Fruit fly (Drosophila melanogaster) whole organism, embryonic: ENCODE measurements around the gene CG43347.

Experiments
- Atf6 ChIP-seq: fragments of 200-800 bp; sonication (Bioruptor generic); IDR thresholded peaks from 2 replicates; pipeline ENCODE4 v1.3.6; 2022; ENCODE audit warnings: missing biosample characterization, missing genetic modification characterization
- BEAF-32 ChIP-seq: fragments of 200-800 bp; sonication (Bioruptor generic); optimal IDR thresholded peaks from 3 replicates; lab custom pipeline; 2017; ENCODE audit warnings: missing biosample characterization, missing genetic modification characterization, mild to moderate bottlenecking, moderate library complexity, missing genetic modification reagents
- CG10959 ChIP-seq: fragments of 200-800 bp; sonication (Bioruptor generic); IDR thresholded peaks from 2 replicates; pipeline ENCODE4 v1.3.6; 2022; ENCODE audit warnings: missing biosample characterization, missing genetic modification characterization
- CG10979 ChIP-seq: fragments of 200-800 bp; sonication (Bioruptor generic); optimal IDR thresholded peaks from 2 replicates; lab custom pipeline; 2018; ENCODE audit warnings: missing biosample characterization, mild to moderate bottlenecking, missing genetic modification characterization, moderate library complexity
- CG12236 ChIP-seq: fragments of 200-800 bp; sonication (Bioruptor generic); optimal IDR thresholded peaks from 2 replicates; lab custom pipeline; 2016; ENCODE audit warnings: missing biosample characterization, missing genetic modification characterization
- CG13775 ChIP-seq: fragments of 200-800 bp; sonication (Bioruptor generic); optimal IDR thresholded peaks from 3 replicates; lab custom pipeline; 2017; ENCODE audit warnings: missing biosample characterization, mild to moderate bottlenecking, missing genetic modification characterization
- CG15011 ChIP-seq: fragments of 200-800 bp; sonication (Bioruptor generic); optimal IDR thresholded peaks from 3 replicates; lab custom pipeline; 2018; ENCODE audit warnings: missing biosample characterization, mild to moderate bottlenecking, missing genetic modification characterization
- CG16815 ChIP-seq: fragments of 200-800 bp; sonication (Bioruptor generic); optimal IDR thresholded peaks from 3 replicates; lab custom pipeline; 2017; ENCODE audit warnings: missing biosample characterization, mild to moderate bottlenecking, missing genetic modification characterization
- CG17385 ChIP-seq: fragments of 200-800 bp; sonication (Bioruptor generic); optimal IDR thresholded peaks from 3 replicates; lab custom pipeline; 2018; ENCODE audit warnings: missing biosample characterization, mild to moderate bottlenecking, missing genetic modification characterization
- CG2120 ChIP-seq: fragments of 200-800 bp; sonication (Bioruptor generic); optimal IDR thresholded peaks from 3 replicates; lab custom pipeline; 2016; ENCODE audit warnings: missing biosample characterization, missing genetic modification characterization
- CG31224 ChIP-seq: fragments of 200-800 bp; sonication (Bioruptor generic); IDR thresholded peaks from 2 replicates; pipeline ENCODE4 v1.3.6; 2022; ENCODE audit warnings: missing biosample characterization, missing genetic modification characterization
- CG34376 ChIP-seq: fragments of 200-800 bp; sonication (Bioruptor generic); optimal IDR thresholded peaks from 2 replicates; lab custom pipeline; 2018; ENCODE audit warnings: missing biosample characterization, mild to moderate bottlenecking, missing genetic modification characterization
- CG3838 ChIP-seq: fragments of 200-800 bp; sonication (Bioruptor generic); optimal IDR thresholded peaks from 3 replicates; lab custom pipeline; 2016; ENCODE audit warnings: missing biosample characterization, missing genetic modification characterization
- CG4424 ChIP-seq: fragments of 200-800 bp; sonication (Bioruptor generic); optimal IDR thresholded peaks from 3 replicates; lab custom pipeline; 2016; ENCODE audit warnings: missing biosample characterization, missing genetic modification characterization
- CG5953 ChIP-seq: fragments of 200-800 bp; sonication (Bioruptor generic); IDR thresholded peaks from 2 replicates; pipeline ENCODE4 v1.3.6; 2022; ENCODE audit warnings: missing biosample characterization, missing genetic modification characterization
- CG6254 ChIP-seq: fragments of 200-800 bp; sonication (Bioruptor generic); optimal IDR thresholded peaks from 3 replicates; lab custom pipeline; 2017; ENCODE audit warnings: mild to moderate bottlenecking, missing biosample characterization, missing genetic modification reagents, missing genetic modification characterization
- CG6813 ChIP-seq: fragments of 200-800 bp; sonication (Bioruptor generic); optimal IDR thresholded peaks from 2 replicates; lab custom pipeline; 2017; ENCODE audit warnings: missing biosample characterization, missing genetic modification characterization, mild to moderate bottlenecking, moderate library complexity, missing genetic modification reagents
- CG8281 ChIP-seq: fragments of 200-800 bp; sonication (Bioruptor generic); optimal IDR thresholded peaks from 2 replicates; lab custom pipeline; 2018; ENCODE audit warnings: missing biosample characterization, mild to moderate bottlenecking, missing genetic modification characterization, moderate library complexity
- CG9876 ChIP-seq: fragments of 200-800 bp; sonication (Bioruptor generic); optimal IDR thresholded peaks from 2 replicates; lab custom pipeline; 2016; ENCODE audit warnings: missing biosample characterization, missing genetic modification characterization
- Chrac-16 ChIP-seq: fragments of 200-800 bp; sonication (Bioruptor generic); optimal IDR thresholded peaks from 3 replicates; lab custom pipeline; 2016; ENCODE audit warnings: missing biosample characterization, missing genetic modification characterization
- Dbx ChIP-seq: fragments of 200-800 bp; sonication (Bioruptor generic); IDR thresholded peaks from 3 replicates; pipeline ENCODE4 v1.3.6; 2022; ENCODE audit warnings: missing biosample characterization, missing genetic modification characterization
- Ets65A ChIP-seq: fragments of 200-800 bp; sonication (Bioruptor generic); peaks from one replicate; lab custom pipeline; 2016; ENCODE audit warnings: missing biosample characterization, missing genetic modification characterization
- HLH3B ChIP-seq: fragments of 200-800 bp; sonication (Bioruptor generic); IDR thresholded peaks from 2 replicates; pipeline ENCODE4 v1.3.6; 2022; ENCODE audit warnings: missing biosample characterization, missing genetic modification characterization
- HmgD ChIP-seq: fragments of 200-800 bp; sonication (Bioruptor generic); optimal IDR thresholded peaks from 3 replicates; lab custom pipeline; 2016; ENCODE audit warnings: missing biosample characterization, missing genetic modification characterization
- MTF-1 ChIP-seq: fragments of 200-800 bp; sonication (Bioruptor generic); optimal IDR thresholded peaks from 2 replicates; lab custom pipeline; 2018; ENCODE audit warnings: missing biosample characterization, mild to moderate bottlenecking, missing genetic modification characterization, borderline replicate concordance
- Oaz ChIP-seq: fragments of 200-800 bp; sonication (Bioruptor generic); IDR thresholded peaks from 2 replicates; pipeline ENCODE4 v1.3.6; 2022; ENCODE audit warnings: missing biosample characterization, missing genetic modification characterization
- Scr ChIP-seq: fragments of 200-800 bp; sonication (Bioruptor generic); IDR thresholded peaks from 2 replicates; pipeline ENCODE4 v1.3.6; 2022; ENCODE audit warnings: missing biosample characterization, missing genetic modification characterization; ENCODE audit not compliant: partially characterized antibody
- Ssrp ChIP-seq: fragments of 200-800 bp; sonication (Bioruptor generic); optimal IDR thresholded peaks from 2 replicates; lab custom pipeline; 2018; ENCODE audit warnings: missing biosample characterization, mild to moderate bottlenecking, missing genetic modification characterization, moderate library complexity
- Xbp1 ChIP-seq: fragments of 200-800 bp; sonication (Bioruptor generic); optimal IDR thresholded peaks from 3 replicates; lab custom pipeline; 2016; ENCODE audit warnings: missing biosample characterization, mild to moderate bottlenecking, missing genetic modification characterization
- ase ChIP-seq: fragments of 200-800 bp; sonication (Bioruptor generic); IDR thresholded peaks from 3 replicates; pipeline ENCODE4 v1.3.6; 2022; ENCODE audit warnings: missing biosample characterization, missing genetic modification characterization
- az2 ChIP-seq: fragments of 200-800 bp; sonication (Bioruptor generic); optimal IDR thresholded peaks from 3 replicates; lab custom pipeline; 2016; ENCODE audit warnings: missing biosample characterization, missing genetic modification characterization
- bcd ChIP-seq: fragments of 200-800 bp; sonication (Bioruptor generic); optimal IDR thresholded peaks from 2 replicates; lab custom pipeline; 2017; ENCODE audit warnings: missing biosample characterization, mild to moderate bottlenecking, missing genetic modification characterization
- bigmax ChIP-seq: fragments of 200-800 bp; sonication (Bioruptor generic); optimal IDR thresholded peaks from 2 replicates; lab custom pipeline; 2018; ENCODE audit warnings: missing biosample characterization, mild to moderate bottlenecking, missing genetic modification characterization
- cato ChIP-seq: fragments of 200-800 bp; sonication (Bioruptor generic); optimal IDR thresholded peaks from 2 replicates; lab custom pipeline; 2016; ENCODE audit warnings: missing biosample characterization, missing genetic modification characterization, borderline replicate concordance
- ewg ChIP-seq: fragments of 200-800 bp; sonication (Bioruptor generic); optimal IDR thresholded peaks from 3 replicates; lab custom pipeline; 2017; ENCODE audit warnings: mild to moderate bottlenecking, missing biosample characterization, missing genetic modification reagents, missing genetic modification characterization
- ftz-f1 ChIP-seq: fragments of 200-800 bp; sonication (Bioruptor generic); optimal IDR thresholded peaks from 2 replicates; lab custom pipeline; 2016; ENCODE audit warnings: missing biosample characterization, missing genetic modification characterization
- gfzf ChIP-seq: fragments of 200-800 bp; sonication (Bioruptor generic); optimal IDR thresholded peaks from 2 replicates; lab custom pipeline; 2016; ENCODE audit warnings: missing biosample characterization, mild to moderate bottlenecking, missing genetic modification characterization, moderate library complexity
- gsb-n ChIP-seq: fragments of 200-800 bp; sonication (Bioruptor generic); optimal IDR thresholded peaks from 3 replicates; lab custom pipeline; 2018; ENCODE audit warnings: missing biosample characterization, mild to moderate bottlenecking, missing genetic modification characterization
- lab ChIP-seq: fragments of 200-800 bp; sonication (Bioruptor generic); optimal IDR thresholded peaks from 3 replicates; lab custom pipeline; 2017; ENCODE audit warnings: missing biosample characterization, missing genetic modification characterization, mild to moderate bottlenecking, moderate library complexity, missing genetic modification reagents
- oc ChIP-seq: fragments of 200-800 bp; sonication (Bioruptor generic); optimal IDR thresholded peaks from 2 replicates; lab custom pipeline; 2018; ENCODE audit warnings: missing biosample characterization, mild to moderate bottlenecking, missing genetic modification characterization, moderate library complexity
- onecut ChIP-seq: fragments of 200-800 bp; sonication (Bioruptor generic); IDR thresholded peaks from 2 replicates; pipeline ENCODE4 v1.3.6; 2022; ENCODE audit warnings: missing biosample characterization, missing genetic modification characterization
- scrt ChIP-seq: fragments of 200-800 bp; sonication (Bioruptor generic); optimal IDR thresholded peaks from 2 replicates; lab custom pipeline; 2018; ENCODE audit warnings: missing biosample characterization, mild to moderate bottlenecking, missing genetic modification characterization, moderate library complexity
- so ChIP-seq: fragments of 200-800 bp; sonication (Bioruptor generic); IDR thresholded peaks from 3 replicates; pipeline ENCODE4 v1.3.6; 2022; ENCODE audit warnings: missing biosample characterization, missing genetic modification characterization
- ssp ChIP-seq: fragments of 200-800 bp; sonication (Bioruptor generic); IDR thresholded peaks from 2 replicates; pipeline ENCODE4 v1.3.6; 2022; ENCODE audit warnings: missing biosample characterization, missing genetic modification characterization
- tio ChIP-seq: fragments of 200-800 bp; sonication (Bioruptor generic); optimal IDR thresholded peaks from 2 replicates; lab custom pipeline; 2017; ENCODE audit warnings: missing biosample characterization, missing genetic modification characterization, inconsistent platforms
- wor ChIP-seq: fragments of 200-800 bp; sonication (Bioruptor generic); IDR thresholded peaks from 2 replicates; pipeline ENCODE4 v1.3.6; 2022; ENCODE audit warnings: missing biosample characterization, missing genetic modification characterization
- zf30C ChIP-seq: fragments of 200-800 bp; sonication (Bioruptor generic); optimal IDR thresholded peaks from 3 replicates; lab custom pipeline; 2018; ENCODE audit warnings: missing biosample characterization, mild to moderate bottlenecking, missing genetic modification characterization
- zfh2 ChIP-seq: fragments of 200-800 bp; sonication (Bioruptor generic); optimal IDR thresholded peaks from 2 replicates; lab custom pipeline; 2016; ENCODE audit warnings: missing biosample characterization, missing genetic modification characterization

The CG43347 gene

DNA sequence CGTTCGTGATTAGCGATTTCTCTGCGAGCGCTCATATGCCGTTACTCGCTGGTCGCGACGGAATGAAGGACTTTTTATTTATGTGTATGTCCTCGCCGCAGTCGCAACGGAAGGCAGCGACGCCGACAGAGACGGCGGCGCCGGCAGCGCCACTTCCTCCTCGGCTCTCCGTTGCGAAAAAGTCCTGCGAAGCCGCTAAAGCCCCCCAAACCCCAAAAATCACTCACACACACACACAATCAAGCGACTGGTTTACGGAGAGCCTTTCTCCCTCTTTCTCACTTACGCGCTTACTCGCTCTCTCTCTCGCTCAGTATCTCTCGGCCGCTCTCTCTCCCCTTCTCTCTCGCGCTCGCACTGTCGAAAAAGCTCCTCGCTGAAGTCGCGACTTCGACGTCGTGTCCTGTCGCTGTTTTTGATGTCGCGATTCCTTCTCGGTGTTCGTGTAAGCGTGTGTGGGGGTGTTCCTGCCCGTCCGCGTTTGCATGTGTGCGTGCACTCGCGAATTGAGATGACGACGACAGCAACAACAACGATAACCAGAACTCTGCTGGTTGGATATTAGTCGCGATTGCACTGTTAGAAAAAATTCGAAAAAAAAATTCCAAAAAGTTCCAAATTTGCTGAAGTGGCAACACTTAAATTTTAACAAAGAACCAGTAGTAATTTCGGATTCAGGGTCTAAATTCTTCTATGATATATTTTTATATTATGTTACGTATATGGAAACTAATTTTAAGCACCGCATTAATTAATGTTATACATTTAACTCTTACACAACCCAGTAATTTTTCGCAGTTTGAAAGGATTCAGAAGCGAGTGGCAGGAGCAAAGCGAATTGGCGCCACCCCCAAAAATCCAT, at the start of gene CG43347 (continued):
- TF ChIP-seq Ssrp (tag; lab: Kevin White, UChicago), result peak; percentile 65
- TF ChIP-seq zfh2 (GFP tag; lab: Kevin White, UChicago), result peak; percentile 22
- no peak for TF ChIP-seq CG9876 (GFP tag; lab: Kevin White, UChicago)
- peak; percentile 59; the same call in 2 of the 3 replicates for TF ChIP-seq Dbx (GFP tag; lab: Robert Waterston, UW)
- TF ChIP-seq gfzf (GFP tag; lab: Kevin White, UChicago), result no peak
- TF ChIP-seq tio (GFP tag; lab: Kevin White, UChicago), result peak; percentile 41
- TF ChIP-seq BEAF-32, result no peak
- peak; percentile 59 for TF ChIP-seq gsb-n (tag; lab: Kevin White, UChicago)
- peak; percentile 86 for TF ChIP-seq lab (GFP tag; lab: Kevin White, UChicago)
- TF ChIP-seq CG15011 (GFP tag; lab: Kevin White, UChicago), result peak; percentile 54
- no peak for TF ChIP-seq ssp
- peak; percentile 66 for TF ChIP-seq bcd (GFP tag; lab: Kevin White, UChicago)
- TF ChIP-seq CG4424 (GFP tag; lab: Kevin White, UChicago), result peak; percentile 52
- TF ChIP-seq HmgD (GFP tag; lab: Kevin White, UChicago), result no peak
- TF ChIP-seq Xbp1, result peak; percentile 67
- TF ChIP-seq ftz-f1, result no peak
- TF ChIP-seq az2 (GFP tag; lab: Kevin White, UChicago), result peak; percentile 53
- peak; percentile 13 for TF ChIP-seq CG6254 (GFP tag; lab: Kevin White, UChicago)
- TF ChIP-seq ewg (GFP tag; lab: Kevin White, UChicago), result no peak
- TF ChIP-seq zf30C (GFP tag; lab: Kevin White, UChicago), result peak; percentile 74
- TF ChIP-seq CG31224, result no peak
- peak; percentile 82 for TF ChIP-seq CG34376 (GFP tag; lab: Kevin White, UChicago)
- peak; percentile 30 for TF ChIP-seq oc (tag; lab: Kevin White, UChicago)
- TF ChIP-seq CG3838 (GFP tag; lab: Kevin White, UChicago), result no peak
- peak; percentile 76 for TF ChIP-seq CG2120 (GFP tag; lab: Kevin White, UChicago)
- peak; percentile 92 for TF ChIP-seq Ets65A
- TF ChIP-seq CG13775, result peak; percentile 59
- TF ChIP-seq scrt, result peak; percentile 73
- peak; percentile 63 for TF ChIP-seq CG17385 (GFP tag; lab: Kevin White, UChicago)
- TF ChIP-seq CG16815, result peak; percentile 34
- peak; percentile 42; the same call in 1 of the 2 replicates for TF ChIP-seq onecut (GFP tag; lab: Robert Waterston, UW)
- peak; percentile 69 for TF ChIP-seq CG10979
- TF ChIP-seq CG6813 (GFP tag; lab: Kevin White, UChicago), result peak; percentile 69
- 0 out of 3 replicates have a peak, but pooled peaks have one; percentile 54 for TF ChIP-seq so (GFP tag; lab: Robert Waterston, UW)
- no peak for TF ChIP-seq ase
- no peak for TF ChIP-seq MTF-1
- TF ChIP-seq HLH3B (GFP tag; lab: Robert Waterston, UW), result peak; percentile 52
- TF ChIP-seq CG8281, result peak; percentile 19
- no peak for TF ChIP-seq cato (GFP tag; lab: Kevin White, UChicago)
- TF ChIP-seq Chrac-16 (GFP tag; lab: Kevin White, UChicago), result peak; percentile 39
- peak; percentile 61; the same call in 1 of the 2 replicates for TF ChIP-seq Atf6 (GFP tag; lab: Robert Waterston, UW)
- TF ChIP-seq CG12236 (GFP tag; lab: Kevin White, UChicago), result no peak
- no peak; the same call in 1 of the 2 replicates for TF ChIP-seq CG5953
- no peak for TF ChIP-seq Scr (GFP tag; lab: Robert Waterston, UW)
- TF ChIP-seq wor (GFP tag; lab: Robert Waterston, UW), result peak; percentile 20; the same call in 1 of the 2 replicates
- no peak for TF ChIP-seq bigmax (GFP tag; lab: Kevin White, UChicago)
- TF ChIP-seq Oaz, result no peak
- no peak for TF ChIP-seq CG10959 (GFP tag; lab: Robert Waterston, UW)
